Fruit fly (Drosophila melanogaster) Kc167 (cell line): Measurements from ENCODE around the gene Brd8.

Source experiments
- Myc ChIP-seq: fragments of >200 bp; optimal IDR thresholded peaks from 2 replicates; lab custom pipeline; 2017; ENCODE audit warnings: missing external identifiers
- Sin3A ChIP-seq: fragments of >200 bp; optimal IDR thresholded peaks from 2 replicates; lab custom pipeline; 2018; ENCODE audit warnings: missing external identifiers
- h ChIP-seq: fragments of >200 bp; optimal IDR thresholded peaks from 3 replicates; lab custom pipeline; 2018; ENCODE audit warnings: missing external identifiers
- insv ChIP-seq: fragments of >200 bp; optimal IDR thresholded peaks from 3 replicates; lab custom pipeline; 2018; ENCODE audit warnings: missing external identifiers
- psq ChIP-seq: fragments of >200 bp; optimal IDR thresholded peaks from 2 replicates; lab custom pipeline; 2017; ENCODE audit warnings: missing external identifiers
- ttk ChIP-seq: sonication (Bioruptor generic); optimal IDR thresholded peaks from 2 replicates; lab custom pipeline; 2017; ENCODE audit warnings: missing external identifiers

Gene Brd8

DNA sequence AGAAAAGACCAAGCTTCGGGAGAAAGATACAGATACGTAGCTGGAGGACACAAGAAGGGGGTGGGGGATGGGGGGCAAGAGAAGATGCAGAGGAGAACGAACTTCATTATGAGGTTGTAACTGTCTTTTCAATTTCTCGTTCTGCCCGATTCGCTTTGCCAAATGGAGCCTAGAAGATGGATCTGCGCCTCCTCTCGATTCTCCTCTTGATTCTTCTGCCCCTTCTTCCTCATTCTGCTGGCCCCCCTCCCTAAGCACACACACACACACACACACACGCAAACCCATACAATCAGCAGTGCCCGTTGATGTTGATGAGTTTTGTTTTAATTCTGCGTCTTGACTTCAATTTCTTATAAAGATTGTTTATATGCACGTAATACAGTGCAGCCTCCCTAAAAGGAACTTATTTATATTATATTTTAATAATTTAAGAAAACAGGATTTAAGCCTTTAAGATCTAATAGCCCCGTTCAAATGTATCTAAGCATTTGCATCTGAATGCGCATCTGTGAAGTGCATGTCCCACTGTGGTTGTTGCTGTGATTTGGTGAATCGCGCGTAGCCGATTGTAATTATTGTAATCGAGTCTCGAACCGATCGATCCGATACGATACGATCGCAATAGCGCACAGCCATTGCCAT, 16.2 kb upstream of the Brd8 start:
- TF ChIP-seq insv (lab: Kevin White, UChicago) (no peak), Myc (lab: Kevin White, UChicago) (no peak), Sin3A (lab: Kevin White, UChicago) (no peak), h (lab: Kevin White, UChicago) (no peak), psq (lab: Kevin White, UChicago) (no peak), ttk (lab: Kevin White, UChicago) (no peak)

DNA sequence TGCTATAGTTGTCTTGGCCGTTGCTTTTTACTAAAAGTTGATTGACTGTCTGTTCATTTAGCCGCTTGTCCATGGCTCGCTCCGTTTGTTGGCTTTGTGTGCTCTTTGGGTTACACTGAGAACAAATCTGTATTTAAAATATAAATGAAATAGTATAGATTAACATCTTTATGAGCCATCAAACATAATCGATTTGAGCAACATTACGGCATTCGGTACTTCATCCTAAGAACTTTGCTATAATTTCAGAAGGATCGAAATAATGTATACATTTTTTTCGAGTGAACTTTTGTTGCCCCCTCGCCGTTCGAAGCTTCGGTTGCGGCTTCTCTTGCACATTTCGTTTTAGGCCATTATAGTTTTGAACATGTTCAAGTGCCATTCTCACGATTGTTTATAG, 15.3 kb upstream of the Brd8 start:
- no peak for TF ChIP-seq ttk (lab: Kevin White, UChicago)
- TF ChIP-seq Sin3A (lab: Kevin White, UChicago) = no peak
- no peak for TF ChIP-seq Myc (lab: Kevin White, UChicago)
- TF ChIP-seq psq (lab: Kevin White, UChicago) = no peak
- no peak for TF ChIP-seq insv (lab: Kevin White, UChicago)
- no peak for TF ChIP-seq h (lab: Kevin White, UChicago)

DNA sequence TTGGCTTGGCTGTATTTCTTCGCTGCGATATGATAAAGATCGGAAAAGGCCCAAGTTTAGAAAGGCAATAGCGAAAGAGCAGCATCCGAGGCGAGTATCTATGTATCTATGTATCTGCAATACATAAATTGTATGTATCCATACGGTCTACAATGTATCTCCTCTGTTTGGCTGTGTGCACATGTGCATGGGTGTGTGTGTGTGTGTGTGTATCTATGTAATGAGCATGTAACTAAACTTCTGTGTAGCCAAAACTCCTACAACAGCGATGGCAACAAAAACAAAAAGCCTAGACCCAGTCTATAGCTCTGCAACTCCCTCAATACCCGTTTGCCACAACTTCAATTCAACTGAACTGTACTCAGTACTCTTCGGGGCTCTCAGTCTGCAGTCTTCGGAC, 13.2 kb upstream of the Brd8 start:
- TF ChIP-seq insv (lab: Kevin White, UChicago) (no peak), h (lab: Kevin White, UChicago) (no peak), ttk (lab: Kevin White, UChicago) (no peak), psq (lab: Kevin White, UChicago) (no peak), Sin3A (lab: Kevin White, UChicago) (no peak), Myc (lab: Kevin White, UChicago) (no peak)

DNA sequence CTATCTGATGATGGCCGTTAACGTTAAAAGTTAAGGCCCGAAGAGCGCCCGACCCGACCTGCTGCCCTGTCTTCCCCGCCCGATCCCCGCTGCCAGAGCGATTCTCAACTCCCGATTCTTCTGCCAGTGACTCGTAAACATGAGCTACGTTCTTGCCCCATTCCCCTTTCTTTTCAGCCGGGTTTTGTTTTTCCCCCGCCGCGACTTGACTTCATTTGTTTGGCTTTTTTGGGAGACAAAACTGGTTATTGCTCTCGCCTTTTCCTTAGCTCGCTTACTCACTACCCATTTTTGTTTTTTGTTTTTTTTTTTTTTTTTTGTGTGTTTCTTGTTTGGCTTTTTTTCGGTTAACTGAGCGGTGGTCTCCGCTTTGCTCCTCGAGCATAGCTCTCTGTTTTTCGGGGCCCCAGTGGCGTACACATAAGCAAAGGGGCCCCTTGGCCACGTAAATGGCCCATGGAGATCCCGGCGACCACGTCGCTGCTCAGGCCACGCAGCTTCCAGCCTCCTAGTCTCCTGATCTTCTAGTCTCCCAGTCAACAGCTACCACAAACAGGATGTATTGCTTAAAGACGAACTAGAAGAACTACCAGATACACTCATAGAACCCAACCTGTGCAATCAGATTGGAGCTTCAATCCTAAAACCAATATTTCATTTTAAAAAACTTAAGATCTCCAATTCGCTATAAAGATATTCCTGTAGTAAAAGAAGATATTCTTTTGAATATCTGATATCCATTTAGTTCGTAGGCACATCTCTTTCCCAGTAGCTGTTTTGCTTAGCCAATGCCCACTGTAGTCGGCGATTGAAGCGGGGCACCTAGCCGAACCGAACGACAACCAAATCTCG, 12.5 kb upstream of the Brd8 start:
- TF ChIP-seq ttk (lab: Kevin White, UChicago) = no peak

DNA sequence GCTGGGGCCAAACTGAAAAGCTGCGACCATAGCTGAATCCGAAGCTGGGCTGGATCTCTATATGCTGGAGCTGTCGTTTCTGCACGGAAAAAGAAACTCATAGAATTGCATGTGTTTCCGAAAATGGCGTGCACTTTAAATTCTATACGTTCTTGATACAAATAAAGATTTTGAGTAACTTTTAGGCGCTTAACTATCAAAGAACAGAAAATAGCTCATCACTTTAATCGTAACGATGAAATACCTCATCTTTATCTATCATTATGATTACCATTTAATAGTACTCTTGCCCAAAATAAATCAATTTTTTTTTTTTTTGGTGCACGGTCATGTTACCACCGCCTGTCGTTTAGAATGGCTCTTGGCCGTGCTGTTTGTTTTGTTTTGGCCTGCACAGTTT, 11.6 kb upstream of the Brd8 start:
- no peak for TF ChIP-seq ttk (lab: Kevin White, UChicago)

DNA sequence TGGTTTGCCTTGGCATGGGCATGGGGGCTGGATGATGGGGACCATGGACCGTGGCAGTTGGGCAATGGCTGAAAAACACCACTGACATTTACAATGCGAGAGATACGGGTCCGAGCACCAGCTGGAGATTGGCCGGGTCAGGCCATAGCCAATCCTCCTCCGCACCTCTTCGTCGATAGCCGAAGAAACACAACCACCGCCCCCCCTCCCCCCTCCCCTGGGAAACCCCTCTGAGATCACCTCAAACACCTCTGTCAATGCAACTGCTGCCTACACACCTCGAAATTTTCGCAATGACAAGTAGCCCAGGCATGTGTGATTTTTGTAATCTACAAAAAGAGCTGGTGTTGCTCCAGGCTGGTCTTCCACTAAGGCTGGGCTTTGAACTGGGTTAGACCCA, 10.8 kb upstream of the Brd8 start:
- TF ChIP-seq Sin3A (lab: Kevin White, UChicago) (no peak), Myc (lab: Kevin White, UChicago) (no peak), insv (lab: Kevin White, UChicago) (no peak), ttk (lab: Kevin White, UChicago) (no peak), h (lab: Kevin White, UChicago) (no peak), psq (lab: Kevin White, UChicago) (no peak)

DNA sequence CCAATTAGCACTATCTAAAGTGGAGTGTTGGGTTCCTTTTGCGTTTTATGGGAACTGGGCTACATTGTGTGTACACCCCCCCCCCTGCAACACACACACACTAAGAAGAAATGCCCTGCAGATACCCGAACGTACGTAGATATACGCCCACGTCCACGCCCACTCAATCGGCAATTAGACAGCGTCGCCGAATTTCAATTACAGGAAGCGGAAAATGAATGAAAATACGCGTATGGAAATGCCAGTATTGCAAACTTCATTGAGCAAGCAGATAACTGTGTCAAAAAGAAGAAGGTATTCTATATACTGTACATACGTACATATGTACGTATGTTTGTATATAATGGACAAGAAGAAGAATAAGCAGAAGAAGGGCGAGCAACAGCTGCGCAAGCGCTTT, 9.9 kb upstream of the Brd8 start:
- no peak for TF ChIP-seq Sin3A (lab: Kevin White, UChicago)
- TF ChIP-seq ttk (lab: Kevin White, UChicago) = no peak
- TF ChIP-seq psq (lab: Kevin White, UChicago) = no peak
- TF ChIP-seq Myc (lab: Kevin White, UChicago) = no peak

DNA sequence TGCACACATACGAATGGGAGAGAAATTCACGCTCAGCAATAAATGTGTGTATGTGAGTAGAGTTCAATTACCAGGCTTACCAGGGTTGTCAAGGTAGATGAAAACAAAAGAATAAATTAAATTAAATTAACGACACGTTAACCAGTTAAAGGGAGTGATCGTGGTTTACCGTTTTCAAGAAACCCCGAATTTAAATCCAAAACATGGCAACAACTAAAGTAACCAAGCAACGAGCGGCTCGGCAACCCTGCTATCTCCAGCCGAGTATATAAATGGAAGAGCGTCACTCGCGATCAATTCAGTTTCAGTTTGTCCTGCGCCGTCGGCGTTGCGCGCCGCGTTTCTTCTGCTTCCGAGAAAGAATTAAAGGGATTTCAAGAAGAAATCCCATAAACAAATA, 9.0 kb upstream of the Brd8 start:
- TF ChIP-seq insv (lab: Kevin White, UChicago) = no peak
- no peak for TF ChIP-seq Sin3A (lab: Kevin White, UChicago)
- no peak for TF ChIP-seq psq (lab: Kevin White, UChicago)
- no peak for TF ChIP-seq h (lab: Kevin White, UChicago)
- no peak for TF ChIP-seq ttk (lab: Kevin White, UChicago)
- no peak for TF ChIP-seq Myc (lab: Kevin White, UChicago)

DNA sequence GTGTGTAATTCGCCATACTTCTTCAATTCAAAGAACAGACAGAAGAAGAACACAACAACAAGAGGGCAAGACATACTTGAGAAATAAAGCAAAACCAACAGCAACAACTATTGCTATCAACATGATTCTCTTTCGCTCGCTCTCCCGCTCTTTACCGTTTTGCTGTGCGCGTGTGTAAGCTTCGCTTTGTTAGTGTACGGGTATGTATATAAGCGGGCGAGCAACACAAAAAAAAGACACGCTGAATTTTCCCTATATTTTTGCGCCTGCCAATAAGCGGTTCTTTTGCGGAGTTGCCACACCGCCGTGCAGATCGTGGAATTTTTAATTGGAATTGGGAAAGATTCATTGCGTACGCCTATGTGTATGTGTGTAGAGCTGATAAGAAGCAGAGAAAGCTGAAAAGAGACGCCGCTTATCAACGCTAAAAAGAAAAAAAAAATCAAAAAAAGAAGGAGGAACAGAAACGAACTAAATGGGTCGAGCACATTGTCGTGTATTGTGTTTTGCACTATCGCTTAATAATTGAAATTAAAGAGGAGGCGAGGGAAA, 8.2 kb upstream of the Brd8 start:
- TF ChIP-seq ttk (lab: Kevin White, UChicago) (no peak), Sin3A (lab: Kevin White, UChicago) (no peak), insv (lab: Kevin White, UChicago) (no peak), h (lab: Kevin White, UChicago) (no peak), Myc (lab: Kevin White, UChicago) (no peak), psq (lab: Kevin White, UChicago) (no peak)

DNA sequence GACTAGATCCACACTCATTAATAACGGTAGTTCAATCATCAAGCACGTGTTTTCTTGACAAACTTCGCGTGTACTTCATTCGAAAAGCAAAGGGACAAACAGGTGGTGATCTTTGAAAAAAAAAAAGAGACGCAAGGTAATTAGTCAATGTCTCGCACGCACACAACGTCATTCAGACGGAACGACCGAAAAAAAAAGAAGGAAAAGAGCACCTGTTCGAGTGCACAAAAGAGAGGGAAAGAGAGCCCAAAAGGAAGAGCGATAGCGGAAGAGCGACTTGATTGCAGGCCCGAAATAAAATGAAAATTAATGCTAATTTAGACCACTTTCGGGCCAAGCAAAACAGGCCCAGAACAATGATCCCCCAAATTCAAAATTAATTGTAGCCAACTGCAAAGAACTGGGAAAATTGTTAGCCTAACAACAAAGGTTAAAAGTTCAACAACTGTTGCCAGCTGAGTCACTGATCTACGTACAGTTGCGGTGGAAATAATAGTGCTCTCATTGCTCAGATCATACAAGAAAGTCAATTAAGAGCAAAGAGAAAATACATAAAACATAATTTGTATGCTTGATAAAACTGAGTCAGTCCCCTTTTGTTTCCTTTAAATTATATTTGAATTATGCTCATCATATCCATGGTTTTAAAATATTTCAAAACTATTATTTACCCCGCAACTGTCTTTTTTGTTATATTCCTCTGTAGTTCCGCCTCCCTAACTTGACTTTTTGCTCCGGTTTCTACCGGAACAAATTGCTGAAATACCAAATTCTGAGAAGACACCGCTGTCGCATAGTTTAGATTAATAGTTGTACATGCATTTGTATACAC, 7.4 kb upstream of the Brd8 start:
- TF ChIP-seq Myc (lab: Kevin White, UChicago) (no peak), insv (lab: Kevin White, UChicago) (no peak), Sin3A (lab: Kevin White, UChicago) (no peak), psq (lab: Kevin White, UChicago) (no peak), h (lab: Kevin White, UChicago) (no peak), ttk (lab: Kevin White, UChicago) (no peak)

DNA sequence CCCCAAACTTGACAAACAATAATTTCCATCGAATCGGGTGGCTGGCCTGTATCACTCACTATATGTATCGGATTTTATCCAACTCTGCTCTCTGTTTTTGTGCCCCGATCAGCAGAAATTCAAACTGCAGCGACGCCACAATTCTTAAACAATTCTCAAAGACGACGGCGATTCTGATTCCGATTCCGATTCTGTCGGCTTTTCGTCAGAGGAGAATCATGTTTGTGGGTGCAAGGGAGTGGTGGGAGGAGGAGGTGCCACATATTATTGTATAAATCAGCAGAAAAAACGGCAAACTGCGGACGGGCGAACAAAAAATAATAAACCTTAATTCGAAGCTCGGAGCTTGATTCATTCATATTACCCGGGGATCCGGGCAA, 6.8 kb upstream of the Brd8 start:
- TF ChIP-seq h (lab: Kevin White, UChicago) (no peak), ttk (lab: Kevin White, UChicago) (no peak), psq (lab: Kevin White, UChicago) (no peak), insv (lab: Kevin White, UChicago) (no peak), Sin3A (lab: Kevin White, UChicago) (no peak), Myc (lab: Kevin White, UChicago) (no peak)
